Worm (Caenorhabditis elegans) whole organism, mixed stage, embryonic: ENCODE results near the gene T10D4.14.

Experiments used
- drap-1 ChIP-seq: fragments of 200-800 bp; sonication (Bioruptor generic); optimal IDR thresholded peaks from 3 replicates; lab custom pipeline; 2018; ENCODE audit warnings: mild to moderate bottlenecking, missing genetic modification characterization, missing compliant biosample characterization
- lin-13 ChIP-seq: fragments of 150-350 bp; optimal IDR thresholded peaks from 2 replicates; lab custom pipeline; 2014; ENCODE audit warnings: missing biosample characterization, missing genetic modification characterization
- lsy-2 ChIP-seq: fragments of 150-350 bp; optimal IDR thresholded peaks from 2 replicates; lab custom pipeline; 2014; ENCODE audit warnings: missing biosample characterization, missing genetic modification characterization
- mab-5 ChIP-seq: fragments of 150-350 bp; optimal IDR thresholded peaks from 2 replicates; lab custom pipeline; 2014; ENCODE audit warnings: missing biosample characterization, missing genetic modification characterization
- pha-4 ChIP-seq: fragments of 150-350 bp; optimal IDR thresholded peaks from 2 replicates; lab custom pipeline; 2018; ENCODE audit warnings: missing biosample characterization, missing genetic modification reagents, missing genetic modification characterization
- ztf-11 ChIP-seq: fragments of 150-350 bp; optimal IDR thresholded peaks from 2 replicates; lab custom pipeline; 2014; ENCODE audit warnings: missing biosample characterization, missing genetic modification characterization

ce11 chrII:3137804-3138203 is 13.7 kb downstream of the T10D4.14 start, which contains the start of gene sri-54:
- TF ChIP-seq lsy-2 (tag; lab: Kevin White, UChicago) = no peak
- TF ChIP-seq pha-4 (tag; lab: Kevin White, UChicago) = no peak
- no peak for TF ChIP-seq lin-13 (tag; lab: Kevin White, UChicago)
- no peak for TF ChIP-seq mab-5 (tag; lab: Kevin White, UChicago)
- no peak for TF ChIP-seq ztf-11 (tag; lab: Kevin White, UChicago)
- no peak for TF ChIP-seq drap-1
